Worm (Caenorhabditis elegans): ENCODE results near the gene sru-21.
"Not testable (repeated sequence)": the region's sequence is repeated elsewhere in the genome, so short reads cannot be mapped to it uniquely, and the experiment has no call there.

sru-21 gene

DNA sequence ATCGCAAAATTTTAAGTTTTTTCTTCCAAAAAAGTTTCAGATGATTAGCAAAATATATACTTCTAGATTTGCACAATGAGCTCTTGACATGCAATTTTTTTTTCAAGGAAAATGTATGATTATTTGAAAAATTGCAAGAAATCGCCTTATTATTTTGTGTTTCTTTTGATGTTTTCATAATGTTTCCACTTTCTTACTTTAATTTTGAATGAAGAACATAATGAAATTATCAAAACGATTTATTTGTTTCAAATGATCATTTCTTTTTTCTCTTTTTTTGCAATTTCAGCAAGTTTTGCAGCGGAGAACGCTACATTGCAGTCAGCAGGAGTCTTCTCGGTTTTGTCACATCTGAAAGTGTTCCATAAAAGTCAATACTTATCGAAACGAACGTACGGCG lies 25.5 kb downstream of the sru-21 start, which contains the start of gene Y45F10C.6:
Gene Y45F10C.6 (plus strand): TSS at position 301 of the 400 bp plus-strand sequence.
- not testable (repeated sequence) for TF ChIP-seq tbx-2 (tag; optimal IDR thresholded peaks at IDR 0.05); fkh-10 (GFP tag; optimal IDR thresholded peaks at IDR 0.05); nhr-11 (tag; optimal IDR thresholded peaks at IDR 0.05)

DNA sequence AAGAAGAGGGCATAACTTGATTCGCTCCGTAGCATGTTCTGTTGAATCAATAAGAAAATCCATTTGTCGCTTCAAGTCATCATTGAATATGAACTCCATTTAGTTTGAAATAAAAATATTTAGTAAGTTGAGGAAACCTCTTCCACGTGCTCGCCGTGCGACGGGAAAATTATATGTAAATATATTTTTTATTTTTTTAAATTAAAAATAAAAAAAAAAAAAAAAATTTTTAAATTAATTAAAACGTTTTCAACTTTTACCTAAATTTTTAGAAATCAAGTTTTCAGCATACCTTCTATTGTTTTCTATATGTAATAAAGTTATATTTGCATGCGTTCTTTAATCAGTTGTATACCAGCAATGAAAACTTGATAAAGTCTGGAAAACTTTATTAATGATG lies 32.9 kb downstream of the sru-21 start, which contains the start of gene Y45F10C.1:
Gene Y45F10C.1 (minus strand): TSS at position 101 of the 400 bp plus-strand sequence.
- TF ChIP-seq fos-1, pqm-1, mml-1 (tag; optimal IDR thresholded peaks at IDR 0.05): not testable (repeated sequence)

DNA sequence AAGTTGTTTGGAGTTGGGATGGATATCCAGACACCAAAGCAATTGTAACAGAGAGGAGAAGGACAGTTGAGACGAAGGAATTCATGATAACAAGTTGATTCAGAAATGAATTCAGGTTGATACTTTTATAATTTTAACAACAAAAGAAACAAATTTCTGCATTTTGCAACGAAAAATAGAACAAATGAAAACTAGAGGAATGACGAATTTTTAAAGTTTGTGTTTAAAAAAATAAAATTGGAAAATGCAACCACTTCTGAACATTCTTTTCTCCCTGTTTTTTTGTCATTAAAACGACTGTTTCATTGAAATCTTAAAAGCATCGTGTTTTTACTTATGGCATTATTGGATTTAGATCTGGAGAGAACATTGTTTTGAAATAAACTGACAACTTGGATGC lies 36.0 kb downstream of the sru-21 start, which contains the start of gene Y45F10C.2:
Gene Y45F10C.2 (minus strand): TSS at position 101 of the 400 bp plus-strand sequence.
- not testable (repeated sequence) for TF ChIP-seq ceh-28, R02D3.7, skn-1 (tag; optimal IDR thresholded peaks at IDR 0.05)

DNA sequence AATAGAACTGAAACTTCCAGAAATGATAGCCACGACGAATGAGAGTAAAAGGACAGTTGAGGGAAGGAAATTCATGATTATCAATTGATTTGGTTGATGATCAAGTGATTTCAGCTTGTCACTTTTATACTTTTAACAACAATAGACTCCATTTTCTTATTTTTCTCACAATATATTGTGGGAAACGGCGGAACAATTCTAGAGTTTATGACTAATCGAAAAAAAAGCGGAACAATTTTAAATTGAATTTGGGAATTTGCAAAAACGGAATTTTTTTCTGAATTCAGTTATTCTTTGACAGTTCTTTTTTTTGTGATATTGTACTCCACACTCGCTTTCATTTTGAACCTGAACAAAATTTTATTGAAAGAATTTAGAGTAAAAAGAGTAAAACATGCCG lies 37.5 kb downstream of the sru-21 start, which contains the start of gene Y45F10C.4:
Gene Y45F10C.4 (minus strand): TSS at position 101 of the 400 bp plus-strand sequence.
- TF ChIP-seq snpc-4 (tag; optimal IDR thresholded peaks at IDR 0.05) (no peak), zag-1 (tag; optimal IDR thresholded peaks at IDR 0.05) (no peak), skn-1 (tag; optimal IDR thresholded peaks at IDR 0.05) (no peak), hmg-11 (tag; optimal IDR thresholded peaks at IDR 0.05) (no peak), fkh-10 (GFP tag; optimal IDR thresholded peaks at IDR 0.05) (no peak), nhr-25 (tag; optimal IDR thresholded peaks at IDR 0.05) (no peak), unc-39 (tag; optimal IDR thresholded peaks at IDR 0.05) (no peak), ztf-11 (tag; optimal IDR thresholded peaks at IDR 0.05) (no peak), lsy-12 (tag; optimal IDR thresholded peaks at IDR 0.05) (no peak), nfya-1 (tag; optimal IDR thresholded peaks at IDR 0.05; ENCODE audit: insufficient read depth) (no peak), ama-1 (optimal IDR thresholded peaks at IDR 0.05) (no peak), nhr-12 (tag; optimal IDR thresholded peaks at IDR 0.05) (no peak), lin-39 (tag; optimal IDR thresholded peaks at IDR 0.05) (no peak), ceh-28 (tag; optimal IDR thresholded peaks at IDR 0.05) (no peak), unc-62 (GFP tag; optimal IDR thresholded peaks at IDR 0.05) (no peak), fkh-2 (tag; optimal IDR thresholded peaks at IDR 0.05) (no peak), daf-12 (tag; optimal IDR thresholded peaks at IDR 0.05) (no peak), ZK546.5 (tag; optimal IDR thresholded peaks at IDR 0.05) (no peak)

DNA sequence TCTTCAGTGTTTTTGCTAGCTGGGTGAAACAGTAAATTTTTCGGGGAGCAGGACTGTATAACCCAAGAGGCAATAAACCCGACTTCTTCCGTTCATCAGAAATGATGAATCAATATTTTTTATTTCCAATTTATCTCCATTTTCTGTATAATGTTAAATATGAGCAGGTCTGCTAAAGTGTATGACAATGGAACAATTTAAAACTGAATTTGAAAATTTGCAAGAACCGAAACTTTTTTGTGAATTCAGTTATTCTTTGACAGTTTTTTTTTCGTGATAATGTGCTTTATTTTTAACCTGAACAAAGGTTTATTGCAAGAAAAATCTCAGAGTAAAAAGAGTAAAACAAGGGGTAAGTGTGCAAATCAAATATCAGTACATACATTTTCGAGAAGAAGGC lies 38.5 kb downstream of the sru-21 start:
- TF ChIP-seq lsy-12 (tag; optimal IDR thresholded peaks at IDR 0.05) (no peak), nfya-1 (tag; optimal IDR thresholded peaks at IDR 0.05; ENCODE audit: insufficient read depth) (no peak), R02D3.7 (tag; optimal IDR thresholded peaks at IDR 0.05) (no peak), ceh-28 (tag; optimal IDR thresholded peaks at IDR 0.05) (no peak), aly-2 (tag; optimal IDR thresholded peaks at IDR 0.05) (no peak), elt-2 (tag; optimal IDR thresholded peaks at IDR 0.05) (no peak), sea-2 (GFP tag; optimal IDR thresholded peaks at IDR 0.05) (no peak), lin-15B (tag; optimal IDR thresholded peaks at IDR 0.05) (no peak), lin-39 (tag; optimal IDR thresholded peaks at IDR 0.05) (no peak), elt-1 (tag; optimal IDR thresholded peaks at IDR 0.05) (no peak), nhr-77 (tag; optimal IDR thresholded peaks at IDR 0.05) (no peak)

DNA sequence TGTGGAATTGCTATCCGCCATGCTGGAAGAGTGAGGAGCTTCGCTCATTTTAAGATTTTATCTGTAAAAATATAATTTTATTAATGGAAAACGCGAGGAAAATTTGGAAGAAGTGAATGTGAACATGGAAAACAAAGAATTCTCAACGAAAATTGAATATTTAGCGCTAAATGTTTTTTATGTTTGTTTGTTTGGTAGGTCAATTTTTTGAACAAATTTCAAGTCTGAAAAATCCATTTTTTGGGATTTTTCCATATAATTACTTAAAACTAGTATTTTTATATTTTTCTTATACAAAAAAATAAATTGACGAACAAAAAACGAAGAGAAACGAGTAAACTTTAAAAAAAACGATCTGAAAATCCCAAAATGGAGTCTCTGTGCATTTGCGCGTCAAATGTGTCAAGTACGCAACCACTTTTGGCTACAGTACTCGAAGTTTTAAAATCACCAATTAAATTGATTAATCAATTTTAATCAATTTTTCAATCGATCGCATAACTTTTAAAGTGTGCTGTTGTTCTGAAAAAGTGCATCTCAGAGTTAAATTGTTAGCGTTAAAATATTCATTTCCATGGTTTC lies 40.4 kb downstream of the sru-21 start, which contains the start of gene fbxa-215:
Gene fbxa-215 (minus strand): TSS at position 61 of the 582 bp plus-strand sequence.
- TF ChIP-seq egl-5 (tag; optimal IDR thresholded peaks at IDR 0.05): no peak
- TF ChIP-seq ceh-9 (tag; optimal IDR thresholded peaks at IDR 0.05): no peak
- no peak for TF ChIP-seq nhr-76 (tag; optimal IDR thresholded peaks at IDR 0.05)
- TF ChIP-seq elt-3 (tag; optimal IDR thresholded peaks at IDR 0.05): no peak
- no peak for TF ChIP-seq mml-1 (tag; optimal IDR thresholded peaks at IDR 0.05)
- no peak for TF ChIP-seq nhr-23 (tag; optimal IDR thresholded peaks at IDR 0.05)
- TF ChIP-seq nhr-12 (tag; optimal IDR thresholded peaks at IDR 0.05): no peak
- no peak for TF ChIP-seq ceh-16 (tag; optimal IDR thresholded peaks at IDR 0.05)
- no peak for TF ChIP-seq lsy-12 (tag; optimal IDR thresholded peaks at IDR 0.05)
- no peak for TF ChIP-seq ZK546.5 (tag; optimal IDR thresholded peaks at IDR 0.05)
- no peak for TF ChIP-seq nhr-77 (tag; optimal IDR thresholded peaks at IDR 0.05)
